Worm (Caenorhabditis elegans) whole organism, L3 larva: Measurements from ENCODE around the gene str-231.

Source experiments
- R02D3.7 ChIP-seq: fragments of 150-350 bp; optimal IDR thresholded peaks from 2 replicates; lab custom pipeline; 2014; ENCODE audit warnings: missing biosample characterization, missing genetic modification characterization
- ZK546.5 ChIP-seq: sonication (generic microtip); optimal IDR thresholded peaks from 2 replicates; lab custom pipeline; 2017; ENCODE audit warnings: missing biosample characterization, missing genetic modification characterization
- aly-2 ChIP-seq: fragments of 150-350 bp; optimal IDR thresholded peaks from 2 replicates; lab custom pipeline; 2014; ENCODE audit warnings: missing biosample characterization, missing genetic modification characterization
- ama-1 ChIP-seq: fragments of 150-350 bp; optimal IDR thresholded peaks from 2 replicates; lab custom pipeline; 2018
- ceh-16 ChIP-seq: sonication (generic microtip); optimal IDR thresholded peaks from 2 replicates; lab custom pipeline; 2017; ENCODE audit warnings: missing biosample characterization, missing genetic modification characterization
- ceh-28 ChIP-seq: fragments of 150-350 bp; optimal IDR thresholded peaks from 2 replicates; lab custom pipeline; 2014; ENCODE audit warnings: missing biosample characterization, missing genetic modification reagents, missing genetic modification characterization
- ceh-82 ChIP-seq: fragments of 150-350 bp; optimal IDR thresholded peaks from 2 replicates; lab custom pipeline; 2014; ENCODE audit warnings: missing biosample characterization, missing genetic modification characterization
- ceh-9 ChIP-seq: sonication (generic microtip); optimal IDR thresholded peaks from 2 replicates; lab custom pipeline; 2018; ENCODE audit warnings: missing biosample characterization, missing genetic modification characterization
- daf-12 ChIP-seq: fragments of 150-350 bp; optimal IDR thresholded peaks from 2 replicates; lab custom pipeline; 2014; ENCODE audit warnings: missing biosample characterization, missing genetic modification reagents, missing genetic modification characterization
- egl-27 ChIP-seq: sonication (generic microtip); optimal IDR thresholded peaks from 4 replicates; lab custom pipeline; 2017; ENCODE audit warnings: missing biosample characterization, missing genetic modification reagents, missing genetic modification characterization
- egl-5 ChIP-seq: fragments of 150-350 bp; optimal IDR thresholded peaks from 2 replicates; lab custom pipeline; 2017; ENCODE audit warnings: missing biosample characterization, missing genetic modification reagents, missing genetic modification characterization, inconsistent platforms
- elt-1 ChIP-seq: fragments of 150-350 bp; optimal IDR thresholded peaks from 2 replicates; lab custom pipeline; 2014; ENCODE audit warnings: missing biosample characterization, missing genetic modification characterization
- elt-2 ChIP-seq: sonication (generic microtip); optimal IDR thresholded peaks from 2 replicates; lab custom pipeline; 2016; ENCODE audit warnings: missing genetic modification reagents, mild to moderate bottlenecking, missing genetic modification characterization, missing compliant biosample characterization
- elt-3 ChIP-seq, 3 experiments: fragments of 150-350 bp in 1 of 3; sonication (generic microtip) in 2 of 3; optimal IDR thresholded peaks; 2 replicates in 2 of 3; 4 replicates in 1 of 3; lab custom pipeline; 2014 to 2017; ENCODE audit warnings: missing biosample characterization in 3 of 3, missing genetic modification characterization in 3 of 3
- eor-1 ChIP-seq, 2 experiments: fragments of 150-350 bp; optimal IDR thresholded peaks; 2 replicates each; lab custom pipeline; 2014 to 2018; ENCODE audit warnings: missing biosample characterization in 2 of 2, missing genetic modification characterization in 2 of 2
- fkh-10 ChIP-seq: sonication (generic microtip); optimal IDR thresholded peaks from 2 replicates; lab custom pipeline; 2017; ENCODE audit warnings: missing biosample characterization, missing genetic modification reagents, missing genetic modification characterization
- fkh-2 ChIP-seq: fragments of 150-350 bp; optimal IDR thresholded peaks from 2 replicates; lab custom pipeline; 2014; ENCODE audit warnings: missing biosample characterization, missing genetic modification reagents, missing genetic modification characterization
- fos-1 ChIP-seq: fragments of 150-350 bp; optimal IDR thresholded peaks from 2 replicates; lab custom pipeline; 2014; ENCODE audit warnings: missing biosample characterization, missing genetic modification characterization
- hmg-11 ChIP-seq: sonication (generic microtip); optimal IDR thresholded peaks from 2 replicates; lab custom pipeline; 2016; ENCODE audit warnings: missing genetic modification characterization, missing compliant biosample characterization
- jun-1 ChIP-seq: fragments of 150-350 bp; optimal IDR thresholded peaks from 2 replicates; lab custom pipeline; 2014; ENCODE audit warnings: missing biosample characterization, missing genetic modification reagents, missing genetic modification characterization
- lin-15B ChIP-seq: fragments of 150-350 bp; optimal IDR thresholded peaks from 2 replicates; lab custom pipeline; 2014; ENCODE audit warnings: missing biosample characterization, missing genetic modification characterization
- lin-39 ChIP-seq: fragments of 150-350 bp; optimal IDR thresholded peaks from 2 replicates; lab custom pipeline; 2018; ENCODE audit warnings: missing biosample characterization, missing genetic modification reagents, missing genetic modification characterization
- lsy-12 ChIP-seq: sonication (generic microtip); optimal IDR thresholded peaks from 2 replicates; lab custom pipeline; 2016; ENCODE audit warnings: mild to moderate bottlenecking, missing genetic modification characterization, missing compliant biosample characterization
- mdl-1 ChIP-seq: fragments of 150-350 bp; optimal IDR thresholded peaks from 2 replicates; lab custom pipeline; 2014; ENCODE audit warnings: missing biosample characterization, missing genetic modification characterization
- mml-1 ChIP-seq: fragments of 150-350 bp; sonication (generic microtip); optimal IDR thresholded peaks from 3 replicates; lab custom pipeline; 2014; ENCODE audit warnings: missing biosample characterization, missing genetic modification characterization
- nfya-1 ChIP-seq: sonication (generic microtip); optimal IDR thresholded peaks from 2 replicates; lab custom pipeline; 2017; ENCODE audit warnings: missing genetic modification characterization, mild to moderate bottlenecking, missing compliant biosample characterization, antibody characterized with exemption, moderate library complexity; ENCODE audit not compliant: insufficient read depth
- nhr-11 ChIP-seq: fragments of 150-350 bp; optimal IDR thresholded peaks from 2 replicates; lab custom pipeline; 2014; ENCODE audit warnings: missing biosample characterization, missing genetic modification characterization
- nhr-12 ChIP-seq: fragments of 150-350 bp; optimal IDR thresholded peaks from 2 replicates; lab custom pipeline; 2014; ENCODE audit warnings: missing biosample characterization, missing genetic modification characterization
- nhr-23 ChIP-seq: fragments of 150-350 bp; optimal IDR thresholded peaks from 2 replicates; lab custom pipeline; 2014; ENCODE audit warnings: missing biosample characterization, missing genetic modification reagents, missing genetic modification characterization
- nhr-237 ChIP-seq: fragments of 150-350 bp; optimal IDR thresholded peaks from 2 replicates; lab custom pipeline; 2014; ENCODE audit warnings: missing biosample characterization, missing genetic modification characterization
- nhr-25 ChIP-seq: sonication (generic microtip); optimal IDR thresholded peaks from 2 replicates; lab custom pipeline; 2017; ENCODE audit warnings: missing biosample characterization, missing genetic modification characterization
- nhr-28 ChIP-seq: fragments of 150-350 bp; optimal IDR thresholded peaks from 2 replicates; lab custom pipeline; 2014; ENCODE audit warnings: missing biosample characterization, missing genetic modification characterization
- nhr-43 ChIP-seq: sonication (generic microtip); optimal IDR thresholded peaks from 2 replicates; lab custom pipeline; 2016; ENCODE audit warnings: mild to moderate bottlenecking, missing genetic modification characterization, missing compliant biosample characterization; ENCODE audit not compliant: poor library complexity, severe bottlenecking
- nhr-67 ChIP-seq: fragments of 150-350 bp; optimal IDR thresholded peaks from 2 replicates; lab custom pipeline; 2014; ENCODE audit warnings: missing biosample characterization, missing genetic modification characterization
- nhr-76 ChIP-seq: fragments of 150-350 bp; sonication (generic microtip); optimal IDR thresholded peaks from 5 replicates; lab custom pipeline; 2014; ENCODE audit warnings: missing biosample characterization, missing genetic modification characterization
- nhr-77 ChIP-seq: fragments of 150-350 bp; optimal IDR thresholded peaks from 2 replicates; lab custom pipeline; 2014; ENCODE audit warnings: missing biosample characterization, missing genetic modification characterization
- pha-4 ChIP-seq: fragments of 150-350 bp; optimal IDR thresholded peaks from 2 replicates; lab custom pipeline; 2014; ENCODE audit warnings: missing biosample characterization, missing genetic modification reagents, missing genetic modification characterization
- pqm-1 ChIP-seq: fragments of 150-350 bp; optimal IDR thresholded peaks from 2 replicates; lab custom pipeline; 2017; ENCODE audit warnings: missing biosample characterization, missing genetic modification characterization, inconsistent platforms
- sea-2 ChIP-seq: fragments of 150-350 bp; sonication (generic microtip); optimal IDR thresholded peaks from 4 replicates; lab custom pipeline; 2014; ENCODE audit warnings: missing biosample characterization, missing genetic modification reagents, missing genetic modification characterization
- skn-1 ChIP-seq: fragments of 150-350 bp; optimal IDR thresholded peaks from 2 replicates; lab custom pipeline; 2014; ENCODE audit warnings: missing biosample characterization, missing genetic modification characterization
- tbx-2 ChIP-seq: sonication (generic microtip); optimal IDR thresholded peaks from 2 replicates; lab custom pipeline; 2016; ENCODE audit warnings: mild to moderate bottlenecking, missing genetic modification characterization, missing compliant biosample characterization
- unc-39 ChIP-seq: sonication (generic microtip); optimal IDR thresholded peaks from 4 replicates; lab custom pipeline; 2017; ENCODE audit warnings: missing biosample characterization, missing genetic modification characterization
- unc-62 ChIP-seq: fragments of 150-350 bp; sonication (generic microtip); optimal IDR thresholded peaks from 4 replicates; lab custom pipeline; 2014; ENCODE audit warnings: missing biosample characterization, missing genetic modification reagents, missing genetic modification characterization
- zag-1 ChIP-seq: fragments of 150-350 bp; optimal IDR thresholded peaks from 2 replicates; lab custom pipeline; 2014; ENCODE audit warnings: missing biosample characterization, missing genetic modification characterization
- ztf-11 ChIP-seq: fragments of 150-350 bp; optimal IDR thresholded peaks from 2 replicates; lab custom pipeline; 2014; ENCODE audit warnings: missing biosample characterization, missing genetic modification characterization
- ztf-4 ChIP-seq: fragments of 150-350 bp; optimal IDR thresholded peaks from 2 replicates; lab custom pipeline; 2014; ENCODE audit warnings: missing biosample characterization, missing genetic modification characterization

Gene str-231

ce11 chrV:16015652-16016051 is 8.2 kb upstream of the str-231 start, which contains the start of gene str-232:
str-232 (minus strand) TSS chrV:16015752.
- TF ChIP-seq ceh-28 (tag; lab: Kevin White, UChicago) = no peak

- TF ChIP-seq ztf-4 (tag; lab: Kevin White, UChicago) = no peak
- no peak for TF ChIP-seq elt-1 (tag; lab: Kevin White, UChicago)
- no peak for TF ChIP-seq nhr-237
- no peak for TF ChIP-seq mdl-1 (tag; lab: Kevin White, UChicago)
- TF ChIP-seq skn-1 (tag; lab: Kevin White, UChicago) = no peak
- TF ChIP-seq aly-2 = no peak
Observed at ce11 chrV:16009564-16009963, 2.2 kb upstream of the str-231 start, which contains the start of gene str-233. str-233 (minus strand) TSS chrV:16009664.

- TF ChIP-seq lsy-12 (tag; lab: Kevin White, UChicago) (no peak), lin-39 (tag; lab: Kevin White, UChicago) (no peak), ceh-28 (tag; lab: Kevin White, UChicago) (no peak), fkh-10 (no peak), ZK546.5 (tag; lab: Kevin White, UChicago) (no peak), nhr-76 (no peak), tbx-2 (tag; lab: Kevin White, UChicago) (no peak), nhr-28 (no peak), skn-1 (tag; lab: Kevin White, UChicago) (no peak), nhr-25 (tag; lab: Kevin White, UChicago) (no peak), elt-2 (tag; lab: Kevin White, UChicago) (no peak), ama-1 (lab: Kevin White, UChicago) (no peak), jun-1 (no peak), mml-1 (tag; lab: Kevin White, UChicago) (no peak), pha-4 (no peak), ztf-11 (tag; lab: Kevin White, UChicago) (no peak)
Observed at ce11 chrV:16002288-16002687, 5.1 kb downstream of the str-231 start, which contains the start of gene nhr-63. nhr-63 (plus strand) TSS chrV:16002588.

ce11 chrV:16000433-16000832 is 7.0 kb downstream of the str-231 start, which contains the start of gene nhr-50:
nhr-50 (minus strand) TSS chrV:16000631.
- TF ChIP-seq ceh-28 (tag; lab: Kevin White, UChicago) = no peak
- no peak for TF ChIP-seq eor-1 (tag; optimal IDR thresholded peaks at IDR 0.05; lab: Kevin White, UChicago)
- peak; percentile 13 for TF ChIP-seq mdl-1 (tag; lab: Kevin White, UChicago)
- no peak for TF ChIP-seq unc-62 (GFP tag; lab: Kevin White, UChicago)
- TF ChIP-seq elt-2 (tag; lab: Kevin White, UChicago) = peak; percentile 80
- TF ChIP-seq nhr-25 (tag; lab: Kevin White, UChicago) = peak; percentile 12
- peak; percentile 92 for TF ChIP-seq jun-1
- TF ChIP-seq egl-27 (tag; lab: Kevin White, UChicago) = no peak
- TF ChIP-seq nhr-43 = no peak
- no peak for TF ChIP-seq egl-5
- no peak for TF ChIP-seq elt-3 (tag; optimal IDR thresholded peaks at IDR 0.05; lab: Kevin White, UChicago)
- TF ChIP-seq nhr-12 (tag; lab: Kevin White, UChicago) = no peak
- no peak for TF ChIP-seq ceh-9 (tag; lab: Kevin White, UChicago)
- no peak for TF ChIP-seq nhr-67 (tag; lab: Kevin White, UChicago)
- TF ChIP-seq nfya-1 (tag; lab: Kevin White, UChicago) = no peak
- no peak for TF ChIP-seq unc-39 (tag; lab: Kevin White, UChicago)
- TF ChIP-seq pha-4 = peak; percentile 93
- TF ChIP-seq nhr-77 (tag; lab: Kevin White, UChicago) = no peak
- TF ChIP-seq nhr-11 (tag; lab: Kevin White, UChicago) = no peak
- no peak for TF ChIP-seq lsy-12 (tag; lab: Kevin White, UChicago)
- TF ChIP-seq daf-12 (tag; lab: Kevin White, UChicago) = no peak
- TF ChIP-seq elt-1 (tag; lab: Kevin White, UChicago) = no peak
- peak; percentile 84 for TF ChIP-seq pqm-1 (tag; lab: Kevin White, UChicago)
- no peak for TF ChIP-seq ztf-4 (tag; lab: Kevin White, UChicago)
- TF ChIP-seq nhr-23 (tag; lab: Kevin White, UChicago) = peak; percentile 55
- TF ChIP-seq nhr-237 = no peak
- TF ChIP-seq fkh-2 (tag; lab: Kevin White, UChicago) = no peak
- TF ChIP-seq mml-1 (tag; lab: Kevin White, UChicago) = no peak
- no peak for TF ChIP-seq hmg-11 (tag; lab: Kevin White, UChicago)
- no peak for TF ChIP-seq ceh-16 (tag; lab: Kevin White, UChicago)
- no peak for TF ChIP-seq ZK546.5 (tag; lab: Kevin White, UChicago)
- TF ChIP-seq aly-2 = no peak
- TF ChIP-seq ztf-11 (tag; lab: Kevin White, UChicago) = no peak
- TF ChIP-seq sea-2 (GFP tag; lab: Kevin White, UChicago) = no peak
- peak; percentile 13 for TF ChIP-seq skn-1 (tag; lab: Kevin White, UChicago)
- peak; percentile 69 for TF ChIP-seq fos-1 (tag; lab: Kevin White, UChicago)
- TF ChIP-seq R02D3.7 = no peak
- TF ChIP-seq zag-1 (tag; lab: Kevin White, UChicago) = no peak
- no peak for TF ChIP-seq ama-1 (lab: Kevin White, UChicago)
- no peak for TF ChIP-seq fkh-10
- TF ChIP-seq lin-39 (tag; lab: Kevin White, UChicago) = no peak
- no peak for TF ChIP-seq lin-15B (tag; lab: Kevin White, UChicago)
- no peak for TF ChIP-seq ceh-82
